Worm (Caenorhabditis elegans): Measurements from ENCODE around the gene nhr-141.

DNA sequence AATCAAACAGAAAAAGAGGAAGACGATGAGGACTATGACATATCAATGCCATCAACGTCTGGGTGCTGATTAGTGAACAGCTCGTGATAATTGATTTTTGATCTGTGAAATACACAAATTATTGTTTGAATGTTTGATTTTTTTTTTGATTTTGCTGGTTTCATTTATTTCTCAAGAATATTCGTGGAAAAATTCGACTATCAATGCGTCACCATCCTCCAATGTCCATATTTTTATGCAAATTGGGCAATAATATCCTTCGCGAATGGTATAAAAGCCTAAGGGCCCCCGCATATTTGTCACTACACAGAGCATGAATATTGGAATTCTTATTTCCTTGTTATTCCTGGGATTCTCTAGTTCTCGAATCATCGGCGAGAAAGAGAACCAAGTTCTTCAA lies 4.7 kb upstream of the nhr-141 start, which contains the start of gene try-13:
- TF ChIP-seq snpc-4 (tag; optimal IDR thresholded peaks at IDR 0.05) (no peak), tbx-2 (tag; optimal IDR thresholded peaks at IDR 0.05) (no peak), fkh-10 (GFP tag; optimal IDR thresholded peaks at IDR 0.05) (no peak), ama-1 (optimal IDR thresholded peaks at IDR 0.05) (no peak)

All from whole organism, L3 larva.